Fruit fly (Drosophila melanogaster): Measurements from ENCODE around the gene CG1785.

The CG1785 gene

dm6 chrX:8747627-8748026, 32.9 kb downstream of the CG1785 start:
- TF ChIP-seq noc (tag; optimal IDR thresholded peaks at IDR 0.05): no peak

- TF ChIP-seq noc (tag; optimal IDR thresholded peaks at IDR 0.05): no peak
These were observed 39.0 kb downstream of the CG1785 start for dm6 chrX:8753703-8754102.

dm6 chrX:8755352-8755751, 40.6 kb downstream of the CG1785 start:
- TF ChIP-seq noc (tag; optimal IDR thresholded peaks at IDR 0.05): no peak

- TF ChIP-seq noc (tag; optimal IDR thresholded peaks at IDR 0.05): no peak
These were observed 43.1 kb downstream of the CG1785 start for dm6 chrX:8757775-8758363.

- no peak for TF ChIP-seq noc (tag; optimal IDR thresholded peaks at IDR 0.05)
These were observed 47.5 kb downstream of the CG1785 start for dm6 chrX:8762260-8762659.

dm6 chrX:8765270-8765669, 50.5 kb downstream of the CG1785 start:
- TF ChIP-seq noc (tag; optimal IDR thresholded peaks at IDR 0.05): no peak
